Fruit fly (Drosophila melanogaster) whole organism, embryonic: ENCODE data around the gene BOD1.

Experiments used
- CG10543 ChIP-seq: fragments of 200-800 bp; sonication (Bioruptor generic); optimal IDR thresholded peaks from 3 replicates; lab custom pipeline; 2017; ENCODE audit warnings: missing biosample characterization, mild to moderate bottlenecking, missing genetic modification characterization, moderate library complexity
- CG10565 ChIP-seq: fragments of 200-800 bp; sonication (Bioruptor generic); optimal IDR thresholded peaks from 3 replicates; lab custom pipeline; 2016; ENCODE audit warnings: missing biosample characterization, mild to moderate bottlenecking, missing genetic modification characterization
- CG13424 ChIP-seq: fragments of 200-800 bp; sonication (Bioruptor generic); optimal IDR thresholded peaks from 2 replicates; lab custom pipeline; 2019; ENCODE audit warnings: missing biosample characterization, mild to moderate bottlenecking, missing genetic modification characterization, moderate library complexity
- CG7372 ChIP-seq: fragments of 200-800 bp; sonication (Bioruptor generic); IDR thresholded peaks from 2 replicates; pipeline ENCODE4 v1.3.6; 2022; ENCODE audit warnings: missing biosample characterization, missing genetic modification characterization
- CG8359 ChIP-seq: fragments of 200-800 bp; sonication (Bioruptor generic); optimal IDR thresholded peaks from 2 replicates; lab custom pipeline; 2017; ENCODE audit warnings: missing biosample characterization, mild to moderate bottlenecking, missing genetic modification characterization, borderline replicate concordance
- CrebB ChIP-seq: fragments of 200-800 bp; sonication (Bioruptor generic); optimal IDR thresholded peaks from 3 replicates; lab custom pipeline; 2018; ENCODE audit warnings: missing biosample characterization, mild to moderate bottlenecking, missing genetic modification characterization
- NK7.1 ChIP-seq: fragments of 200-800 bp; sonication (Bioruptor generic); optimal IDR thresholded peaks from 3 replicates; lab custom pipeline; 2016; ENCODE audit warnings: missing biosample characterization, missing genetic modification characterization
- croc ChIP-seq: fragments of 200-800 bp; sonication (Bioruptor generic); conservative IDR thresholded peaks from 3 replicates; pipeline ENCODE4 v1.3.6; 2022; ENCODE audit warnings: missing biosample characterization, missing genetic modification characterization
- dysf ChIP-seq: fragments of 200-800 bp; sonication (Bioruptor generic); IDR thresholded peaks from 3 replicates; pipeline ENCODE4 v1.3.6; 2022; ENCODE audit warnings: missing biosample characterization, missing genetic modification characterization
- hth ChIP-seq: fragments of >200 bp; optimal IDR thresholded peaks from 2 replicates; lab custom pipeline; 2017; ENCODE audit warnings: inconsistent platforms
- pho ChIP-seq: fragments of 200-800 bp; sonication (Bioruptor generic); optimal IDR thresholded peaks from 2 replicates; lab custom pipeline; 2016; ENCODE audit warnings: missing biosample characterization, missing genetic modification characterization
- scrt ChIP-seq: fragments of 200-800 bp; sonication (Bioruptor generic); optimal IDR thresholded peaks from 2 replicates; lab custom pipeline; 2018; ENCODE audit warnings: missing biosample characterization, mild to moderate bottlenecking, missing genetic modification characterization, moderate library complexity

DNA sequence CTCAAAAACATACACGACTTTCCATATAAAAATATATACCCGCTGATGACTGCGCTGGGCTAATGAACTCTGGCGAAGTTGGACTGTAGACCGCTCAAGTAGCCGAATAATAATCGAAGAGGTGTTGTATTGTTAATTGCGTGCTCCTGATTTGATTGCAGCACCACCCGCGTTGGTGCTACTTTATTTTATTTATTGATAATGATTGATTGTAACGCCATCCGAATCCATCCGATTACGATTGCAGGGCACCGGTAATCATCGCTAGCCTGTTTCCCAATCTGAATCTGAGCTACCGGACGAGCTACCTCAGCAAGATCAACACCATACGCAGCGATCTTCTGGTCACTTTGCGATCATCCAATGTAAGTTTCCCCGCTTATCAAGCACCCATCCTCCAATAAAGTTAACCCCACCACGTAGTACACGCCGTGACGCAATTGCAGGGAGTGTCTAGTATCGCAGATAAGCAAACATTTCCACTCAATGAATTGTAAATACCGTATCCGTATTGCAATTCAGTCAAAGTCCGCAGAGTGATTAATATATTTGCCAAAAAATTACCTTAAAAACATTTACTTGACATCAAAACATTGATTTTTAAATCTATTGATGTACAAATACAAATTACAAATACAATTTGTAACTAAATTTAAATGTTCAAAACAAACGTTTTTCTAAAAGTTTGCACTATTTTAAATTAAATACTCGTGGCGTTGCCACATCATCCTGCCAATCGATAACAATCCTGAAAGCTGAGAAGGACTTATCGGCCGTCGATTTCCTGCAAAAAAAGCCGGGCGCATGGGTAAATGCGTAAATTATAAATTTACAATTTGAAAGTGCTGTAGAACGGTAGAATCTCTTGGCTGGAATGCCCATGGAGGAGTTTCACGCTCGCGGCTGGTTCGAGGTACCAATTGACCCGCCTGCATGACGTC is 8.8 kb upstream of the BOD1 start:
- no peak for TF ChIP-seq CG10543 (GFP tag; lab: Kevin White, UChicago)
- TF ChIP-seq pho (GFP tag; lab: Kevin White, UChicago) = no peak
- no peak for TF ChIP-seq CrebB (tag; lab: Kevin White, UChicago)
- no peak for TF ChIP-seq dysf (GFP tag; lab: Robert Waterston, UW)
- no peak for TF ChIP-seq CG8359 (GFP tag; lab: Kevin White, UChicago)
- no peak for TF ChIP-seq CG13424
- no peak for TF ChIP-seq CG10565 (GFP tag; lab: Kevin White, UChicago)
- no peak for TF ChIP-seq hth (lab: Kevin White, UChicago)
- no peak for TF ChIP-seq scrt (GFP tag; lab: Kevin White, UChicago)
- TF ChIP-seq NK7.1 (GFP tag; lab: Kevin White, UChicago) = no peak
- no peak for TF ChIP-seq CG7372
- TF ChIP-seq croc = no peak
